Fruit fly (Drosophila melanogaster) whole organism, embryonic: ENCODE measurements around the gene CG33654.

Experiments used
- Adf1 ChIP-seq: fragments of 200-800 bp; sonication (Bioruptor generic); IDR thresholded peaks from 2 replicates; pipeline ENCODE4 v1.3.6; 2022; ENCODE audit warnings: missing biosample characterization, missing genetic modification characterization
- Bdp1 ChIP-seq: fragments of 200-800 bp; sonication (Bioruptor generic); optimal IDR thresholded peaks from 3 replicates; lab custom pipeline; 2016; ENCODE audit warnings: missing biosample characterization, missing genetic modification characterization
- CG10959 ChIP-seq: fragments of 200-800 bp; sonication (Bioruptor generic); IDR thresholded peaks from 2 replicates; pipeline ENCODE4 v1.3.6; 2022; ENCODE audit warnings: missing biosample characterization, missing genetic modification characterization
- CG11456 ChIP-seq: fragments of 200-800 bp; sonication (Bioruptor generic); IDR thresholded peaks from 3 replicates; pipeline ENCODE4 v1.3.6; 2022; ENCODE audit warnings: missing biosample characterization, missing genetic modification characterization
- CG12104 ChIP-seq: fragments of 200-800 bp; sonication (Bioruptor generic); optimal IDR thresholded peaks from 3 replicates; lab custom pipeline; 2016; ENCODE audit warnings: missing biosample characterization, missing genetic modification characterization
- CG12155 ChIP-seq: fragments of 200-800 bp; sonication (Bioruptor generic); optimal IDR thresholded peaks from 3 replicates; lab custom pipeline; 2016; ENCODE audit warnings: missing biosample characterization, missing genetic modification characterization
- CG12219 ChIP-seq: fragments of 200-800 bp; sonication (Bioruptor generic); optimal IDR thresholded peaks from 3 replicates; lab custom pipeline; 2018; ENCODE audit warnings: missing biosample characterization, mild to moderate bottlenecking, missing genetic modification characterization
- CG12299 ChIP-seq: fragments of 200-800 bp; sonication (Bioruptor generic); optimal IDR thresholded peaks from 2 replicates; lab custom pipeline; 2018; ENCODE audit warnings: missing biosample characterization, mild to moderate bottlenecking, missing genetic modification characterization
- CG12769 ChIP-seq: fragments of 200-800 bp; sonication (Bioruptor generic); optimal IDR thresholded peaks from 2 replicates; lab custom pipeline; 2019; ENCODE audit warnings: missing biosample characterization, mild to moderate bottlenecking, missing genetic modification characterization, moderate library complexity
- CG15011 ChIP-seq: fragments of 200-800 bp; sonication (Bioruptor generic); optimal IDR thresholded peaks from 3 replicates; lab custom pipeline; 2018; ENCODE audit warnings: missing biosample characterization, mild to moderate bottlenecking, missing genetic modification characterization
- CG15514 ChIP-seq: fragments of 200-800 bp; sonication (Bioruptor generic); optimal IDR thresholded peaks from 3 replicates; lab custom pipeline; 2017; ENCODE audit warnings: missing biosample characterization, missing genetic modification characterization, mild to moderate bottlenecking, moderate library complexity, missing genetic modification reagents
- CG16863 ChIP-seq: fragments of 200-800 bp; sonication (Bioruptor generic); optimal IDR thresholded peaks from 3 replicates; lab custom pipeline; 2016; ENCODE audit warnings: missing biosample characterization, missing genetic modification characterization
- CG18011 ChIP-seq: fragments of 200-800 bp; sonication (Bioruptor generic); optimal IDR thresholded peaks from 2 replicates; lab custom pipeline; 2017; ENCODE audit warnings: missing biosample characterization, missing genetic modification characterization, mild to moderate bottlenecking, moderate library complexity, missing genotype
- CG2199 ChIP-seq: fragments of 200-800 bp; sonication (Bioruptor generic); IDR thresholded peaks from 3 replicates; pipeline ENCODE4 v1.3.6; 2022; ENCODE audit warnings: missing biosample characterization, missing genetic modification characterization
- CG2678 ChIP-seq: fragments of 200-800 bp; sonication (Bioruptor generic); optimal IDR thresholded peaks from 3 replicates; lab custom pipeline; 2019; ENCODE audit warnings: missing biosample characterization, mild to moderate bottlenecking, missing genetic modification characterization, moderate library complexity
- CG30020 ChIP-seq: fragments of 200-800 bp; optimal IDR thresholded peaks from 2 replicates; lab custom pipeline; 2019; ENCODE audit warnings: missing biosample characterization, mild to moderate bottlenecking, missing genetic modification characterization, moderate library complexity
- CG31365 ChIP-seq: fragments of 200-800 bp; sonication (Bioruptor generic); optimal IDR thresholded peaks from 2 replicates; lab custom pipeline; 2018; ENCODE audit warnings: missing biosample characterization, mild to moderate bottlenecking, missing genetic modification characterization
- CG31388 ChIP-seq: fragments of 200-800 bp; sonication (Bioruptor generic); optimal IDR thresholded peaks from 2 replicates; lab custom pipeline; 2016; ENCODE audit warnings: missing biosample characterization, missing genetic modification characterization
- CG3726 ChIP-seq: fragments of 200-800 bp; sonication (Bioruptor generic); IDR thresholded peaks from 3 replicates; pipeline ENCODE4, ENCODE4 v1.3.6; 2022; ENCODE audit warnings: missing biosample characterization, missing genetic modification characterization
- CG3847 ChIP-seq: fragments of 200-800 bp; sonication (Bioruptor generic); IDR thresholded peaks from 2 replicates; pipeline ENCODE4 v1.3.6; 2022; ENCODE audit warnings: missing biosample characterization, missing genetic modification characterization
- CG3995 ChIP-seq: fragments of 200-800 bp; sonication (Bioruptor generic); optimal IDR thresholded peaks from 3 replicates; lab custom pipeline; 2016; ENCODE audit warnings: missing biosample characterization, missing genetic modification characterization
- CG42726 ChIP-seq: fragments of 200-800 bp; sonication (Bioruptor generic); IDR thresholded peaks from 2 replicates; pipeline ENCODE4 v1.3.6; 2022; ENCODE audit warnings: missing biosample characterization, missing genetic modification characterization; ENCODE audit not compliant: partially characterized antibody
- CG4282 ChIP-seq: fragments of 200-800 bp; sonication (Bioruptor generic); optimal IDR thresholded peaks from 2 replicates; lab custom pipeline; 2016; ENCODE audit warnings: missing biosample characterization, missing genetic modification characterization
- CG4424 ChIP-seq: fragments of 200-800 bp; sonication (Bioruptor generic); optimal IDR thresholded peaks from 3 replicates; lab custom pipeline; 2016; ENCODE audit warnings: missing biosample characterization, missing genetic modification characterization
- CG4707 ChIP-seq: fragments of 200-800 bp; sonication (Bioruptor generic); optimal IDR thresholded peaks from 2 replicates; lab custom pipeline; 2018; ENCODE audit warnings: missing biosample characterization, mild to moderate bottlenecking, missing genetic modification characterization, moderate library complexity
- CG7372 ChIP-seq: fragments of 200-800 bp; sonication (Bioruptor generic); IDR thresholded peaks from 2 replicates; pipeline ENCODE4 v1.3.6; 2022; ENCODE audit warnings: missing biosample characterization, missing genetic modification characterization
- CG7987 ChIP-seq: fragments of 200-800 bp; sonication (Bioruptor generic); optimal IDR thresholded peaks from 2 replicates; lab custom pipeline; 2018; ENCODE audit warnings: missing biosample characterization, mild to moderate bottlenecking, missing genetic modification characterization, moderate library complexity
- CG8359 ChIP-seq: fragments of 200-800 bp; sonication (Bioruptor generic); optimal IDR thresholded peaks from 2 replicates; lab custom pipeline; 2017; ENCODE audit warnings: missing biosample characterization, mild to moderate bottlenecking, missing genetic modification characterization, borderline replicate concordance
- CG8765 ChIP-seq: fragments of 200-800 bp; sonication (Bioruptor generic); IDR thresholded peaks from 2 replicates; pipeline ENCODE4 v1.3.6; 2022; ENCODE audit warnings: missing biosample characterization, missing genetic modification characterization
- CG9727 ChIP-seq: fragments of 200-800 bp; sonication (Bioruptor generic); optimal IDR thresholded peaks from 3 replicates; lab custom pipeline; 2017; ENCODE audit warnings: missing biosample characterization, mild to moderate bottlenecking, missing genetic modification characterization
- CoRest ChIP-seq: fragments of 200-800 bp; sonication (Bioruptor generic); optimal IDR thresholded peaks from 3 replicates; lab custom pipeline; 2018; ENCODE audit warnings: missing biosample characterization, mild to moderate bottlenecking, missing genetic modification characterization, moderate library complexity
- Dp ChIP-seq: fragments of 200-800 bp; sonication (Bioruptor generic); optimal IDR thresholded peaks from 2 replicates; lab custom pipeline; 2018; ENCODE audit warnings: missing biosample characterization, mild to moderate bottlenecking, missing genetic modification characterization, moderate library complexity
- ERR ChIP-seq: fragments of 200-800 bp; sonication (Bioruptor generic); optimal IDR thresholded peaks from 2 replicates; lab custom pipeline; 2016; ENCODE audit warnings: missing biosample characterization, missing genetic modification characterization
- Eip74EF ChIP-seq, 2 experiments: fragments of 200-800 bp in 1 of 2; fragments of >200 bp in 1 of 2; sonication (Bioruptor generic) in 1 of 2; optimal IDR thresholded peaks; 2 replicates each; lab custom pipeline; 2017 to 2019; ENCODE audit warnings: missing biosample characterization in 2 of 2, missing genetic modification characterization in 2 of 2, mild to moderate bottlenecking in 1 of 2, moderate library complexity in 1 of 2
- H15 ChIP-seq: fragments of 200-800 bp; sonication (Bioruptor generic); IDR thresholded peaks from 3 replicates; pipeline ENCODE4 v1.3.6; 2022; ENCODE audit warnings: missing biosample characterization, missing genetic modification characterization
- Nf-YA ChIP-seq: fragments of 200-800 bp; sonication (Bioruptor generic); IDR thresholded peaks from 2 replicates; pipeline ENCODE4 v1.3.6; 2022; ENCODE audit warnings: missing biosample characterization, missing genetic modification characterization
- Usf ChIP-seq: fragments of 200-800 bp; sonication (Bioruptor generic); optimal IDR thresholded peaks from 2 replicates; lab custom pipeline; 2017; ENCODE audit warnings: missing genotype, missing biosample characterization, missing genetic modification characterization
- amos ChIP-seq: fragments of 200-800 bp; sonication (Bioruptor generic); IDR thresholded peaks from 2 replicates; pipeline ENCODE4 v1.3.6; 2022; ENCODE audit warnings: missing biosample characterization, missing genetic modification characterization; ENCODE audit not compliant: partially characterized antibody
- bab2 ChIP-seq: fragments of 200-800 bp; sonication (Bioruptor generic); optimal IDR thresholded peaks from 2 replicates; lab custom pipeline; 2016; ENCODE audit warnings: missing biosample characterization, missing genetic modification characterization
- corto ChIP-seq: fragments of 200-800 bp; sonication (Bioruptor generic); optimal IDR thresholded peaks from 2 replicates; lab custom pipeline; 2016; ENCODE audit warnings: missing biosample characterization, mild to moderate bottlenecking, missing genetic modification characterization, moderate library complexity
- dimm ChIP-seq: fragments of 200-800 bp; sonication (Bioruptor generic); IDR thresholded peaks from 2 replicates; pipeline ENCODE4 v1.3.6; 2022; ENCODE audit warnings: missing biosample characterization, missing genetic modification characterization
- dm ChIP-seq: fragments of 200-800 bp; sonication (Bioruptor generic); optimal IDR thresholded peaks from 3 replicates; lab custom pipeline; 2016; ENCODE audit warnings: missing biosample characterization, missing genetic modification characterization
- dmrt11E ChIP-seq: fragments of 200-800 bp; sonication (Bioruptor generic); optimal IDR thresholded peaks from 3 replicates; lab custom pipeline; 2018; ENCODE audit warnings: missing biosample characterization, mild to moderate bottlenecking, missing genetic modification characterization, moderate library complexity
- fd3F ChIP-seq: fragments of 200-800 bp; sonication (Bioruptor generic); optimal IDR thresholded peaks from 2 replicates; lab custom pipeline; 2018; ENCODE audit warnings: missing biosample characterization, mild to moderate bottlenecking, missing genetic modification characterization, moderate library complexity
- gsb ChIP-seq: fragments of 200-800 bp; sonication (Bioruptor generic); IDR thresholded peaks from 2 replicates; pipeline ENCODE4 v1.3.6; 2022; ENCODE audit warnings: missing biosample characterization, missing genetic modification characterization
- inv ChIP-seq: fragments of 200-800 bp; sonication (Bioruptor generic); IDR thresholded peaks from 2 replicates; pipeline ENCODE4 v1.3.6; 2022; ENCODE audit warnings: missing biosample characterization, missing genetic modification characterization; ENCODE audit not compliant: partially characterized antibody
- lmd ChIP-seq: fragments of 200-800 bp; sonication (Bioruptor generic); IDR thresholded peaks from 2 replicates; pipeline ENCODE4 v1.3.6; 2022; ENCODE audit warnings: missing biosample characterization, missing genetic modification characterization
- luna ChIP-seq: fragments of 200-800 bp; sonication (Bioruptor generic); optimal IDR thresholded peaks from 2 replicates; lab custom pipeline; 2016; ENCODE audit warnings: missing biosample characterization, missing genetic modification characterization
- sug ChIP-seq: fragments of 200-800 bp; optimal IDR thresholded peaks from 2 replicates; lab custom pipeline; 2019; ENCODE audit warnings: missing biosample characterization, mild to moderate bottlenecking, missing genetic modification characterization, moderate library complexity
- toy ChIP-seq: fragments of 200-800 bp; sonication (Bioruptor generic); IDR thresholded peaks from 2 replicates; pipeline ENCODE4 v1.3.6; 2022; ENCODE audit warnings: missing biosample characterization, missing genetic modification characterization

Gene CG33654

DNA sequence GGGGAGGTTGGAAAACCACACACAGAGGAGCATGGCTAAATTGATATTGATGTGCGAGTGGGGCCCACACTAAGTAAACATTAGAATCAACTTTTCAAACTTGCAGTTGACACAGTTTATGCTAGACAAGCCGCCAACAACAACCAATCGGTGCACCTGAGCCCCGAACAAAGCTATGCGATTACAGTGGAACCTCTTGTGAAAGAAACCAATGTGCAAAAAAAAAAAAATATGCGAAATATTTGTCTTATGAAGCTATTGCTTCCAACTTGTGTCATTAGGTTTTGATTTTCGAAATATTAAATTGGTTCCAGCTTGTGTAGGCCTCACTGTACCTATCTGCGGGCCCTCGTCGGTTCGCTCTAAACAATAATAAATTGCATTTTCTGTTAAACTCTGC, 35.3 kb upstream of the CG33654 start (continued):
- TF ChIP-seq corto (GFP tag; lab: Kevin White, UChicago) (no peak), Adf1 (GFP tag; lab: Robert Waterston, UW) (no peak), CG3726 (GFP tag; lab: Robert Waterston, UW) (peak; percentile 82), CG4707 (GFP tag; lab: Kevin White, UChicago) (peak; percentile 48), Nf-YA (peak; percentile 76), CG8765 (GFP tag; lab: Robert Waterston, UW) (0 out of 2 replicates have a peak, but pooled peaks have one; percentile 52), amos (GFP tag; lab: Robert Waterston, UW) (no peak), CG12104 (GFP tag; lab: Kevin White, UChicago) (no peak), Bdp1 (GFP tag; lab: Kevin White, UChicago) (peak; percentile 34), CG18011 (no peak), CG7372 (GFP tag; lab: Robert Waterston, UW) (peak; percentile 39; the same call in 1 of the 2 replicates), CG7987 (GFP tag; lab: Kevin White, UChicago) (no peak), Eip74EF (GFP tag; optimal IDR thresholded peaks at IDR 0.05; lab: Kevin White, UChicago) (peak in 1 of 2 experiments; percentile 48), Dp (no peak), CG12769 (tag; lab: Kevin White, UChicago) (peak; percentile 70), CG42726 (no peak), fd3F (GFP tag; lab: Kevin White, UChicago) (peak; percentile 31), CG3995 (no peak), CG15514 (peak; percentile 22), CG30020 (no peak), CG12155 (GFP tag; lab: Kevin White, UChicago) (peak; percentile 43), CG2199 (0 out of 3 replicates have a peak, but pooled peaks have one; percentile 42), luna (GFP tag; lab: Kevin White, UChicago) (no peak), bab2 (GFP tag; lab: Kevin White, UChicago) (peak; percentile 76), CG31365 (peak; percentile 27), CG9727 (GFP tag; lab: Kevin White, UChicago) (peak; percentile 66), CG10959 (GFP tag; lab: Robert Waterston, UW) (peak; percentile 76), CG4424 (GFP tag; lab: Kevin White, UChicago) (peak; percentile 77), CG3847 (GFP tag; lab: Robert Waterston, UW) (peak; percentile 55), CG2678 (tag; lab: Kevin White, UChicago) (peak; percentile 76), CG15011 (GFP tag; lab: Kevin White, UChicago) (no peak), inv (GFP tag; lab: Robert Waterston, UW) (no peak), CG12299 (tag; lab: Kevin White, UChicago) (no peak), Usf (GFP tag; lab: Kevin White, UChicago) (peak; percentile 9), gsb (no peak), toy (peak; percentile 62; the same call in 1 of the 2 replicates), CG4282 (GFP tag; lab: Kevin White, UChicago) (no peak), CG31388 (peak; percentile 25), ERR (no peak), lmd (GFP tag; lab: Robert Waterston, UW) (peak; percentile 84), CG12219 (GFP tag; lab: Kevin White, UChicago) (peak; percentile 69), CoRest (tag; lab: Kevin White, UChicago) (peak; percentile 66), dmrt11E (peak; percentile 66), dimm (peak; percentile 58), CG8359 (GFP tag; lab: Kevin White, UChicago) (peak; percentile 50), dm (GFP tag; lab: Kevin White, UChicago) (peak; percentile 2), CG16863 (GFP tag; lab: Kevin White, UChicago) (peak; percentile 68), CG11456 (GFP tag; lab: Robert Waterston, UW) (peak; percentile 79; the same call in 2 of the 3 replicates), H15 (GFP tag; lab: Robert Waterston, UW) (peak; percentile 79), sug (no peak)
